Fruit fly (Drosophila melanogaster) whole organism, embryonic: Measurements from ENCODE around the gene CG5934.

Source experiments
- C15 ChIP-seq: fragments of 200-800 bp; sonication (Bioruptor generic); IDR thresholded peaks from 3 replicates; pipeline ENCODE4 v1.3.6; 2022; ENCODE audit warnings: missing biosample characterization, missing genetic modification characterization
- CG10431 ChIP-seq: fragments of 200-800 bp; sonication (Bioruptor generic); optimal IDR thresholded peaks from 3 replicates; lab custom pipeline; 2018; ENCODE audit warnings: missing biosample characterization, mild to moderate bottlenecking, missing genetic modification characterization
- CG10543 ChIP-seq: fragments of 200-800 bp; sonication (Bioruptor generic); optimal IDR thresholded peaks from 3 replicates; lab custom pipeline; 2017; ENCODE audit warnings: missing biosample characterization, mild to moderate bottlenecking, missing genetic modification characterization, moderate library complexity
- CG12104 ChIP-seq: fragments of 200-800 bp; sonication (Bioruptor generic); optimal IDR thresholded peaks from 3 replicates; lab custom pipeline; 2016; ENCODE audit warnings: missing biosample characterization, missing genetic modification characterization
- CG12769 ChIP-seq: fragments of 200-800 bp; sonication (Bioruptor generic); optimal IDR thresholded peaks from 2 replicates; lab custom pipeline; 2019; ENCODE audit warnings: missing biosample characterization, mild to moderate bottlenecking, missing genetic modification characterization, moderate library complexity
- CG13123 ChIP-seq: fragments of 200-800 bp; sonication (Bioruptor generic); optimal IDR thresholded peaks from 2 replicates; lab custom pipeline; 2016; ENCODE audit warnings: missing biosample characterization, missing genetic modification characterization
- CG16813 ChIP-seq: fragments of 200-800 bp; sonication (Bioruptor generic); IDR thresholded peaks from 3 replicates; pipeline ENCODE4 v1.3.6; 2022; ENCODE audit warnings: missing biosample characterization, missing genetic modification characterization; ENCODE audit not compliant: partially characterized antibody
- CG17186 ChIP-seq: fragments of 200-800 bp; sonication (Bioruptor generic); optimal IDR thresholded peaks from 3 replicates; lab custom pipeline; 2017; ENCODE audit warnings: missing biosample characterization, missing genetic modification reagents, missing genetic modification characterization
- CG18619 ChIP-seq: fragments of 200-800 bp; sonication (Bioruptor generic); optimal IDR thresholded peaks from 3 replicates; lab custom pipeline; 2017; ENCODE audit warnings: missing biosample characterization, mild to moderate bottlenecking, missing genetic modification characterization
- CG2712 ChIP-seq: fragments of 200-800 bp; optimal IDR thresholded peaks from 3 replicates; lab custom pipeline; 2019; ENCODE audit warnings: missing biosample characterization, mild to moderate bottlenecking, missing genetic modification characterization, moderate library complexity
- CG34422 ChIP-seq: fragments of 200-800 bp; sonication (Bioruptor generic); IDR thresholded peaks from 3 replicates; pipeline ENCODE4 v1.3.6; 2022; ENCODE audit warnings: missing biosample characterization, missing genetic modification characterization
- CG4730 ChIP-seq: fragments of 200-800 bp; sonication (Bioruptor generic); IDR thresholded peaks from 2 replicates; pipeline ENCODE4 v1.3.6; 2022; ENCODE audit warnings: missing biosample characterization, missing genetic modification characterization
- CG6175 ChIP-seq: fragments of 200-800 bp; sonication (Bioruptor generic); IDR thresholded peaks from 3 replicates; pipeline ENCODE4 v1.3.6; 2022; ENCODE audit warnings: missing biosample characterization, missing genetic modification characterization
- CG6765 ChIP-seq: fragments of 200-800 bp; sonication (Bioruptor generic); optimal IDR thresholded peaks from 3 replicates; lab custom pipeline; 2017; ENCODE audit warnings: missing biosample characterization, mild to moderate bottlenecking, missing genetic modification characterization
- CG7987 ChIP-seq: fragments of 200-800 bp; sonication (Bioruptor generic); optimal IDR thresholded peaks from 2 replicates; lab custom pipeline; 2018; ENCODE audit warnings: missing biosample characterization, mild to moderate bottlenecking, missing genetic modification characterization, moderate library complexity
- CG8281 ChIP-seq: fragments of 200-800 bp; sonication (Bioruptor generic); optimal IDR thresholded peaks from 2 replicates; lab custom pipeline; 2018; ENCODE audit warnings: missing biosample characterization, mild to moderate bottlenecking, missing genetic modification characterization, moderate library complexity
- CG9817 ChIP-seq: fragments of 200-800 bp; sonication (Bioruptor generic); optimal IDR thresholded peaks from 2 replicates; lab custom pipeline; 2018; ENCODE audit warnings: missing biosample characterization, mild to moderate bottlenecking, missing genetic modification characterization, moderate library complexity
- Doc3 ChIP-seq: fragments of 200-800 bp; sonication (Bioruptor generic); IDR thresholded peaks from 3 replicates; pipeline ENCODE4 v1.3.6; 2022; ENCODE audit warnings: missing biosample characterization, missing genetic modification characterization; ENCODE audit not compliant: partially characterized antibody
- Fer2 ChIP-seq: fragments of 200-800 bp; sonication (Bioruptor generic); optimal IDR thresholded peaks from 2 replicates; lab custom pipeline; 2018; ENCODE audit warnings: missing biosample characterization, mild to moderate bottlenecking, missing genetic modification characterization, moderate library complexity
- Gug ChIP-seq: fragments of 200-800 bp; sonication (Bioruptor generic); IDR thresholded peaks from 4 replicates; pipeline ENCODE4 v1.3.6; 2022; ENCODE audit warnings: missing biosample characterization, missing genetic modification characterization
- HHEX ChIP-seq: fragments of 200-800 bp; sonication (Bioruptor generic); optimal IDR thresholded peaks from 3 replicates; lab custom pipeline; 2017; ENCODE audit warnings: missing biosample characterization, mild to moderate bottlenecking, missing genetic modification characterization, missing genetic modification reagents
- Hr39 ChIP-seq: fragments of >200 bp; optimal IDR thresholded peaks from 2 replicates; lab custom pipeline; 2017
- Optix ChIP-seq: fragments of 200-800 bp; sonication (Bioruptor generic); IDR thresholded peaks from 3 replicates; pipeline ENCODE4 v1.3.6; 2022; ENCODE audit warnings: missing biosample characterization, missing genetic modification characterization
- Pdp1 ChIP-seq, 2 experiments: fragments of 200-800 bp; sonication (Bioruptor generic); optimal IDR thresholded peaks; 3 replicates each; lab custom pipeline; 2016; ENCODE audit warnings: missing biosample characterization in 2 of 2, missing genetic modification characterization in 2 of 2, mild to moderate bottlenecking in 1 of 2, moderate library complexity in 1 of 2
- Sry-β ChIP-seq: fragments of 200-800 bp; sonication (Bioruptor generic); optimal IDR thresholded peaks from 2 replicates; lab custom pipeline; 2018; ENCODE audit warnings: missing biosample characterization, mild to moderate bottlenecking, missing genetic modification characterization, moderate library complexity
- Stat92E ChIP-seq, 3 experiments: fragments of >200 bp in 2 of 3; fragments of 200-800 bp in 1 of 3; sonication (Bioruptor generic) in 1 of 3; optimal IDR thresholded peaks; 2 replicates each; lab custom pipeline; 2017 to 2019; ENCODE audit warnings: missing biosample characterization in 3 of 3, missing genetic modification characterization in 3 of 3, mild to moderate bottlenecking in 1 of 3, moderate library complexity in 1 of 3
- Xbp1 ChIP-seq: fragments of 200-800 bp; sonication (Bioruptor generic); optimal IDR thresholded peaks from 3 replicates; lab custom pipeline; 2016; ENCODE audit warnings: missing biosample characterization, mild to moderate bottlenecking, missing genetic modification characterization
- abd-A ChIP-seq: fragments of 200-800 bp; sonication (Bioruptor generic); optimal IDR thresholded peaks from 3 replicates; lab custom pipeline; 2019; ENCODE audit warnings: missing biosample characterization, mild to moderate bottlenecking, missing genetic modification characterization, moderate library complexity
- aop ChIP-seq: fragments of 200-800 bp; sonication (Bioruptor generic); IDR thresholded peaks from 2 replicates; pipeline ENCODE4 v1.3.6; 2022; ENCODE audit warnings: missing biosample characterization, missing genetic modification characterization
- bigmax ChIP-seq: fragments of 200-800 bp; sonication (Bioruptor generic); optimal IDR thresholded peaks from 2 replicates; lab custom pipeline; 2018; ENCODE audit warnings: missing biosample characterization, mild to moderate bottlenecking, missing genetic modification characterization
- crc ChIP-seq: fragments of 200-800 bp; sonication (Bioruptor generic); optimal IDR thresholded peaks from 2 replicates; lab custom pipeline; 2016; ENCODE audit warnings: missing biosample characterization, missing genetic modification characterization
- crp ChIP-seq, 2 experiments: fragments of 200-800 bp; sonication (Bioruptor generic); optimal IDR thresholded peaks; 2 replicates in 1 of 2; 3 replicates in 1 of 2; lab custom pipeline; 2017; ENCODE audit warnings: missing biosample characterization in 2 of 2, missing genetic modification characterization in 2 of 2, mild to moderate bottlenecking in 1 of 2, moderate library complexity in 1 of 2
- dati ChIP-seq: fragments of 200-800 bp; sonication (Bioruptor generic); IDR thresholded peaks from 2 replicates; pipeline ENCODE4 v1.3.6; 2022; ENCODE audit warnings: missing biosample characterization, missing genetic modification characterization
- dm ChIP-seq: fragments of 200-800 bp; sonication (Bioruptor generic); optimal IDR thresholded peaks from 3 replicates; lab custom pipeline; 2016; ENCODE audit warnings: missing biosample characterization, missing genetic modification characterization
- dysf ChIP-seq: fragments of 200-800 bp; sonication (Bioruptor generic); IDR thresholded peaks from 3 replicates; pipeline ENCODE4 v1.3.6; 2022; ENCODE audit warnings: missing biosample characterization, missing genetic modification characterization
- esg ChIP-seq: fragments of 200-800 bp; sonication (Bioruptor generic); conservative IDR thresholded peaks from 2 replicates; pipeline ENCODE4 v1.3.6; 2022; ENCODE audit warnings: missing biosample characterization, missing genetic modification characterization
- gce ChIP-seq: fragments of 200-800 bp; sonication (Bioruptor generic); IDR thresholded peaks from 3 replicates; pipeline ENCODE4 v1.3.6; 2022; ENCODE audit warnings: missing biosample characterization, missing genetic modification characterization
- gfzf ChIP-seq: fragments of 200-800 bp; sonication (Bioruptor generic); optimal IDR thresholded peaks from 2 replicates; lab custom pipeline; 2016; ENCODE audit warnings: missing biosample characterization, mild to moderate bottlenecking, missing genetic modification characterization, moderate library complexity
- gro ChIP-seq: fragments of 200-800 bp; sonication (Bioruptor generic); optimal IDR thresholded peaks from 2 replicates; lab custom pipeline; 2016; ENCODE audit warnings: missing biosample characterization, missing genetic modification characterization
- gt ChIP-seq: fragments of 200-800 bp; sonication (Bioruptor generic); IDR thresholded peaks from 2 replicates; pipeline ENCODE4 v1.3.6; 2022; ENCODE audit warnings: missing biosample characterization, missing genetic modification characterization
- her ChIP-seq: fragments of 200-800 bp; sonication (Bioruptor generic); optimal IDR thresholded peaks from 2 replicates; lab custom pipeline; 2016; ENCODE audit warnings: missing biosample characterization, missing genetic modification characterization
- ind ChIP-seq: fragments of 200-800 bp; sonication (Bioruptor generic); optimal IDR thresholded peaks from 3 replicates; lab custom pipeline; 2016; ENCODE audit warnings: missing biosample characterization, missing genetic modification characterization
- insv ChIP-seq, 2 experiments: fragments of 200-800 bp; sonication (Bioruptor generic); optimal IDR thresholded peaks; 3 replicates each; lab custom pipeline; 2016 to 2018; ENCODE audit warnings: missing biosample characterization in 2 of 2, missing genetic modification characterization in 2 of 2
- rib ChIP-seq: fragments of 200-800 bp; sonication (Bioruptor generic); IDR thresholded peaks from 2 replicates; pipeline ENCODE4 v1.3.6; 2022; ENCODE audit warnings: missing biosample characterization, missing genetic modification characterization
- tin ChIP-seq: fragments of 200-800 bp; sonication (Bioruptor generic); optimal IDR thresholded peaks from 3 replicates; lab custom pipeline; 2016; ENCODE audit warnings: missing biosample characterization, missing genetic modification characterization
- tll ChIP-seq, 2 experiments: fragments of 200-800 bp in 1 of 2; fragments of >200 bp in 1 of 2; sonication (Bioruptor generic) in 1 of 2; optimal IDR thresholded peaks; 2 replicates each; lab custom pipeline; 2017 to 2019; ENCODE audit warnings: missing biosample characterization in 2 of 2, missing genetic modification characterization in 2 of 2, mild to moderate bottlenecking in 1 of 2, moderate library complexity in 1 of 2
- tx ChIP-seq: fragments of 200-800 bp; sonication (Bioruptor generic); optimal IDR thresholded peaks from 2 replicates; lab custom pipeline; 2016; ENCODE audit warnings: missing biosample characterization, missing genetic modification characterization

Gene CG5934

dm6 chr3R:27288202-27289135, 15.0 kb downstream of the CG5934 start, which contains the start of the genes bigmax and Hmu (continued):
- peak; percentile 80 for TF ChIP-seq tin
- TF ChIP-seq Xbp1 (GFP tag; lab: Kevin White, UChicago), result peak; percentile 92
- TF ChIP-seq CG6765, result no peak
- no peak for TF ChIP-seq aop
- peak; percentile 45 for TF ChIP-seq gt
- TF ChIP-seq Optix, result peak; percentile 74; the same call in 2 of the 3 replicates
- peak; percentile 59; the same call in 1 of the 3 replicates for TF ChIP-seq gce (GFP tag; lab: Robert Waterston, UW)
- peak in 1 of 2 experiments; percentile 60 for TF ChIP-seq crp (GFP tag; optimal IDR thresholded peaks at IDR 0.05; lab: Kevin White, UChicago)
- TF ChIP-seq tx, result peak; percentile 85
- peak; percentile 84 for TF ChIP-seq dysf (GFP tag; lab: Robert Waterston, UW)
- TF ChIP-seq CG10431 (GFP tag; lab: Kevin White, UChicago), result no peak
- peak; percentile 95 for TF ChIP-seq CG16813
- TF ChIP-seq CG12104 (GFP tag; lab: Kevin White, UChicago), result peak; percentile 74
- TF ChIP-seq insv (GFP tag; optimal IDR thresholded peaks at IDR 0.05; lab: Kevin White, UChicago), result peak in 1 of 2 experiments; percentile 38
- peak; percentile 88 for TF ChIP-seq crc (GFP tag; lab: Kevin White, UChicago)
- TF ChIP-seq dm, result peak; percentile 86
- peak; percentile 91 for TF ChIP-seq CG7987 (GFP tag; lab: Kevin White, UChicago)
- peak; percentile 71 for TF ChIP-seq Fer2 (tag; lab: Kevin White, UChicago)
- peak; percentile 82 to 85 for TF ChIP-seq Pdp1 (GFP tag; optimal IDR thresholded peaks at IDR 0.05; lab: Kevin White, UChicago)
- TF ChIP-seq Doc3 (GFP tag; lab: Robert Waterston, UW), result peak; percentile 95
- TF ChIP-seq CG10543 (GFP tag; lab: Kevin White, UChicago), result peak; percentile 79
- TF ChIP-seq rib (GFP tag; lab: Robert Waterston, UW), result peak; percentile 54; the same call in 1 of the 2 replicates
- TF ChIP-seq HHEX (GFP tag; lab: Kevin White, UChicago), result peak; percentile 74
- peak in 1 of 3 experiments; percentile 68 for TF ChIP-seq Stat92E (GFP tag; optimal IDR thresholded peaks at IDR 0.05; lab: Kevin White, UChicago)
- TF ChIP-seq tll (GFP tag; optimal IDR thresholded peaks at IDR 0.05; lab: Kevin White, UChicago), result peak; percentile 86 to 90
- TF ChIP-seq C15, result peak; percentile 58; the same call in 1 of the 3 replicates
- TF ChIP-seq CG13123, result peak; percentile 82
- TF ChIP-seq CG6175, result peak; percentile 64; the same call in 1 of the 3 replicates
- peak; percentile 49; the same call in 1 of the 2 replicates for TF ChIP-seq dati (GFP tag; lab: Robert Waterston, UW)
- TF ChIP-seq CG34422 (GFP tag; lab: Robert Waterston, UW), result peak; percentile 91
- peak; percentile 88 for TF ChIP-seq CG9817 (tag; lab: Kevin White, UChicago)
- TF ChIP-seq Gug (GFP tag; lab: Robert Waterston, UW), result peak; percentile 78
- no peak for TF ChIP-seq Sry-β (GFP tag; lab: Kevin White, UChicago)
- TF ChIP-seq CG12769, result peak; percentile 91
- TF ChIP-seq esg, result peak; percentile 61
- TF ChIP-seq CG17186, result peak; percentile 64
- peak; percentile 44 for TF ChIP-seq abd-A (tag; lab: Kevin White, UChicago)
- peak; percentile 86 for TF ChIP-seq CG2712 (tag; lab: Kevin White, UChicago)
- TF ChIP-seq her (GFP tag; lab: Kevin White, UChicago), result peak; percentile 87
- TF ChIP-seq Hr39, result no peak
- TF ChIP-seq gfzf (GFP tag; lab: Kevin White, UChicago), result peak; percentile 96
- TF ChIP-seq ind, result peak; percentile 89
- peak; percentile 73 for TF ChIP-seq CG18619 (GFP tag; lab: Kevin White, UChicago)
- peak; percentile 72 for TF ChIP-seq CG4730 (GFP tag; lab: Robert Waterston, UW)
- peak; percentile 91 for TF ChIP-seq gro
- no peak for TF ChIP-seq bigmax (GFP tag; lab: Kevin White, UChicago)
- peak; percentile 21 for TF ChIP-seq CG8281 (tag; lab: Kevin White, UChicago)
